Worm (Caenorhabditis elegans) whole organism, L2 larva: ENCODE measurements around the gene cfz-2.

Source experiments
- dmd-4 ChIP-seq: sonication (generic microtip); optimal IDR thresholded peaks from 2 replicates; lab custom pipeline; 2017; ENCODE audit warnings: missing biosample characterization, missing genetic modification characterization
- elt-1 ChIP-seq: fragments of 150-350 bp; optimal IDR thresholded peaks from 2 replicates; lab custom pipeline; 2014; ENCODE audit warnings: missing biosample characterization, missing genetic modification characterization
- nhr-10 ChIP-seq: sonication (generic microtip); optimal IDR thresholded peaks from 2 replicates; lab custom pipeline; 2017; ENCODE audit warnings: missing biosample characterization, missing genetic modification characterization

DNA sequence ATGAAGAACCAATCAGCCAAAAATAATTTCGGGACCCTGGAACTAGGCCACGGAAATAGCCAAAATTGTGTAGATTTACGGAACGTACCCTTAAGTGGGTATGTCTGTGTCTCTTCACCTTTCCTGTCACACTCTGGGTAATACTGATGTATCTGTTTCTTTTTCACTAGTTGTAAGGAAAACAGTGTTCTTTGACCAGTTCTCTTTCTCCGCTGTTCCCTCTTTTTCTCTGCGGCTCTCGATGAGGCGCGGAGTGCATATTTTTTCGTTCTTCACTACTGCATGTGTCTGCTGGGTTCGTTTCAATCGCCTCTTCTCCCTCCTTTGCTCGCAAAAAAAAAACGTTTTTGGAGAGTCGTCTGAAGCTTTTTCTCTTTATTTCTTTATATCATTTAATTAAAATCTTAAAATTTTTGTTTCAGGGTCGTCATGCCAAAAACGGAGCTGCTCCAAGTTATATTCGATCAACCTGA is 34.5 kb downstream of the cfz-2 start, which contains the start of gene arrd-22:
- TF ChIP-seq nhr-10 (no peak), dmd-4 (tag; lab: Kevin White, UChicago) (no peak), elt-1 (tag; lab: Kevin White, UChicago) (no peak)
